Worm (Caenorhabditis elegans) whole organism, L3 larva: ENCODE data around the gene srbc-65.

Experiments
- ZK546.5 ChIP-seq: sonication (generic microtip); optimal IDR thresholded peaks from 2 replicates; lab custom pipeline; 2017; ENCODE audit warnings: missing biosample characterization, missing genetic modification characterization
- ama-1 ChIP-seq: fragments of 150-350 bp; optimal IDR thresholded peaks from 2 replicates; lab custom pipeline; 2018
- ceh-16 ChIP-seq: sonication (generic microtip); optimal IDR thresholded peaks from 2 replicates; lab custom pipeline; 2017; ENCODE audit warnings: missing biosample characterization, missing genetic modification characterization
- ceh-28 ChIP-seq: fragments of 150-350 bp; optimal IDR thresholded peaks from 2 replicates; lab custom pipeline; 2014; ENCODE audit warnings: missing biosample characterization, missing genetic modification reagents, missing genetic modification characterization
- ceh-82 ChIP-seq: fragments of 150-350 bp; optimal IDR thresholded peaks from 2 replicates; lab custom pipeline; 2014; ENCODE audit warnings: missing biosample characterization, missing genetic modification characterization
- ceh-9 ChIP-seq: sonication (generic microtip); optimal IDR thresholded peaks from 2 replicates; lab custom pipeline; 2018; ENCODE audit warnings: missing biosample characterization, missing genetic modification characterization
- daf-12 ChIP-seq: fragments of 150-350 bp; optimal IDR thresholded peaks from 2 replicates; lab custom pipeline; 2014; ENCODE audit warnings: missing biosample characterization, missing genetic modification reagents, missing genetic modification characterization
- egl-27 ChIP-seq: sonication (generic microtip); optimal IDR thresholded peaks from 4 replicates; lab custom pipeline; 2017; ENCODE audit warnings: missing biosample characterization, missing genetic modification reagents, missing genetic modification characterization
- elt-1 ChIP-seq: fragments of 150-350 bp; optimal IDR thresholded peaks from 2 replicates; lab custom pipeline; 2014; ENCODE audit warnings: missing biosample characterization, missing genetic modification characterization
- elt-2 ChIP-seq: sonication (generic microtip); optimal IDR thresholded peaks from 2 replicates; lab custom pipeline; 2016; ENCODE audit warnings: missing genetic modification reagents, mild to moderate bottlenecking, missing genetic modification characterization, missing compliant biosample characterization
- elt-3 ChIP-seq, 3 experiments: fragments of 150-350 bp in 1 of 3; sonication (generic microtip) in 2 of 3; optimal IDR thresholded peaks; 2 replicates in 2 of 3; 4 replicates in 1 of 3; lab custom pipeline; 2014 to 2017; ENCODE audit warnings: missing biosample characterization in 3 of 3, missing genetic modification characterization in 3 of 3
- eor-1 ChIP-seq, 2 experiments: fragments of 150-350 bp; optimal IDR thresholded peaks; 2 replicates each; lab custom pipeline; 2014 to 2018; ENCODE audit warnings: missing biosample characterization in 2 of 2, missing genetic modification characterization in 2 of 2
- fkh-2 ChIP-seq: fragments of 150-350 bp; optimal IDR thresholded peaks from 2 replicates; lab custom pipeline; 2014; ENCODE audit warnings: missing biosample characterization, missing genetic modification reagents, missing genetic modification characterization
- fos-1 ChIP-seq: fragments of 150-350 bp; optimal IDR thresholded peaks from 2 replicates; lab custom pipeline; 2014; ENCODE audit warnings: missing biosample characterization, missing genetic modification characterization
- hmg-11 ChIP-seq: sonication (generic microtip); optimal IDR thresholded peaks from 2 replicates; lab custom pipeline; 2016; ENCODE audit warnings: missing genetic modification characterization, missing compliant biosample characterization
- jun-1 ChIP-seq: fragments of 150-350 bp; optimal IDR thresholded peaks from 2 replicates; lab custom pipeline; 2014; ENCODE audit warnings: missing biosample characterization, missing genetic modification reagents, missing genetic modification characterization
- lin-39 ChIP-seq: fragments of 150-350 bp; optimal IDR thresholded peaks from 2 replicates; lab custom pipeline; 2018; ENCODE audit warnings: missing biosample characterization, missing genetic modification reagents, missing genetic modification characterization
- lsy-12 ChIP-seq: sonication (generic microtip); optimal IDR thresholded peaks from 2 replicates; lab custom pipeline; 2016; ENCODE audit warnings: mild to moderate bottlenecking, missing genetic modification characterization, missing compliant biosample characterization
- mdl-1 ChIP-seq: fragments of 150-350 bp; optimal IDR thresholded peaks from 2 replicates; lab custom pipeline; 2014; ENCODE audit warnings: missing biosample characterization, missing genetic modification characterization
- mml-1 ChIP-seq: fragments of 150-350 bp; sonication (generic microtip); optimal IDR thresholded peaks from 3 replicates; lab custom pipeline; 2014; ENCODE audit warnings: missing biosample characterization, missing genetic modification characterization
- nhr-11 ChIP-seq: fragments of 150-350 bp; optimal IDR thresholded peaks from 2 replicates; lab custom pipeline; 2014; ENCODE audit warnings: missing biosample characterization, missing genetic modification characterization
- nhr-12 ChIP-seq: fragments of 150-350 bp; optimal IDR thresholded peaks from 2 replicates; lab custom pipeline; 2014; ENCODE audit warnings: missing biosample characterization, missing genetic modification characterization
- nhr-23 ChIP-seq: fragments of 150-350 bp; optimal IDR thresholded peaks from 2 replicates; lab custom pipeline; 2014; ENCODE audit warnings: missing biosample characterization, missing genetic modification reagents, missing genetic modification characterization
- nhr-237 ChIP-seq: fragments of 150-350 bp; optimal IDR thresholded peaks from 2 replicates; lab custom pipeline; 2014; ENCODE audit warnings: missing biosample characterization, missing genetic modification characterization
- nhr-25 ChIP-seq: sonication (generic microtip); optimal IDR thresholded peaks from 2 replicates; lab custom pipeline; 2017; ENCODE audit warnings: missing biosample characterization, missing genetic modification characterization
- nhr-43 ChIP-seq: sonication (generic microtip); optimal IDR thresholded peaks from 2 replicates; lab custom pipeline; 2016; ENCODE audit warnings: mild to moderate bottlenecking, missing genetic modification characterization, missing compliant biosample characterization; ENCODE audit not compliant: poor library complexity, severe bottlenecking
- nhr-76 ChIP-seq: fragments of 150-350 bp; sonication (generic microtip); optimal IDR thresholded peaks from 5 replicates; lab custom pipeline; 2014; ENCODE audit warnings: missing biosample characterization, missing genetic modification characterization
- nhr-77 ChIP-seq: fragments of 150-350 bp; optimal IDR thresholded peaks from 2 replicates; lab custom pipeline; 2014; ENCODE audit warnings: missing biosample characterization, missing genetic modification characterization
- pqm-1 ChIP-seq: fragments of 150-350 bp; optimal IDR thresholded peaks from 2 replicates; lab custom pipeline; 2017; ENCODE audit warnings: missing biosample characterization, missing genetic modification characterization, inconsistent platforms
- sea-2 ChIP-seq: fragments of 150-350 bp; sonication (generic microtip); optimal IDR thresholded peaks from 4 replicates; lab custom pipeline; 2014; ENCODE audit warnings: missing biosample characterization, missing genetic modification reagents, missing genetic modification characterization
- skn-1 ChIP-seq: fragments of 150-350 bp; optimal IDR thresholded peaks from 2 replicates; lab custom pipeline; 2014; ENCODE audit warnings: missing biosample characterization, missing genetic modification characterization
- unc-39 ChIP-seq: sonication (generic microtip); optimal IDR thresholded peaks from 4 replicates; lab custom pipeline; 2017; ENCODE audit warnings: missing biosample characterization, missing genetic modification characterization
- unc-62 ChIP-seq: fragments of 150-350 bp; sonication (generic microtip); optimal IDR thresholded peaks from 4 replicates; lab custom pipeline; 2014; ENCODE audit warnings: missing biosample characterization, missing genetic modification reagents, missing genetic modification characterization
- zag-1 ChIP-seq: fragments of 150-350 bp; optimal IDR thresholded peaks from 2 replicates; lab custom pipeline; 2014; ENCODE audit warnings: missing biosample characterization, missing genetic modification characterization
- ztf-4 ChIP-seq: fragments of 150-350 bp; optimal IDR thresholded peaks from 2 replicates; lab custom pipeline; 2014; ENCODE audit warnings: missing biosample characterization, missing genetic modification characterization

Gene srbc-65

DNA sequence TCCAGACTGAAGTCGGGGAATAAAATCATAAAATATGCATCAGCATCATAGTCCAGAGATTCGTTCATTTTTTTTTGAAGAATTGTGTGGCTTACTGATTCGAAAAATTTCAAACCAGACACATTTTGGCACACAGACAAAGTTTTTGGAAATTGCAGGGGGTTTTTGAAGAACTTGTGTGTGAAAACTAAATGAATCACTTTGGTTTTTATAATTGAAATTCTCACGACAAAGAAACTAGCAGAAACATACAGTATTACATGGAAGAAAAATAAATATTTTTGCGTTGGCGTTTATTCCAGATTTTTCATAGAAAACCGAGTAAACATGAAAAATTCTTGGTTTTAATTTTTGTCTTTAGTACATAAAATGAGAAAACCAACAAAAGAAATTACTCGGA lies 28.5 kb upstream of the srbc-65 start, which contains the start of gene srw-34:
TSS of gene srw-34 (minus strand) at position 101 of the 400 bp plus-strand sequence.
- no peak for TF ChIP-seq nhr-12
- TF ChIP-seq nhr-43, result no peak
- TF ChIP-seq unc-39 (tag; lab: Kevin White, UChicago), result no peak
- TF ChIP-seq ztf-4 (tag; lab: Kevin White, UChicago), result no peak
- no peak for TF ChIP-seq ama-1 (lab: Kevin White, UChicago)
- no peak for TF ChIP-seq sea-2
- TF ChIP-seq, all 47 proteins: peak for 0

DNA sequence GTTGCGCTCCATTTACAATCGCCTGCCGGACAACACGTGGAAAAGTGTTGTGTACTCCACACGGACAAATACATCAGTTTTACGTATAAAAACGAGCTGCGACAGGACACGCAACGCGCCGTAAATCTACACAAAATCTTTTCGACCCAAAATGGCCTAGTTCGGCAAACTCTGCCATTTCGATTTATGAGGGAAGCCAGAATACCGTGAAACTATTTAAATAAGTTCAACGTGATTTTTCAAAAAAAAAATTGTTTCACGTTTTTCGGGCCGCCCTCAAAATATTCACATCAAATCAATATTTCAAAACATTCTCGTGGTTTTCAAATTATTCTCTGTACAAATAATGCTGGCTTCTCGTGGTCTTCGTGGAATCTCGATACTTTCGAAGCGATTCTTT lies 23.9 kb upstream of the srbc-65 start, which contains the start of gene F36D3.8:
TSS of gene F36D3.8 (plus strand) at position 301 of the 400 bp plus-strand sequence.
- no peak for TF ChIP-seq elt-1 (tag; lab: Kevin White, UChicago)
- no peak for TF ChIP-seq nhr-43
- no peak for TF ChIP-seq unc-62 (GFP tag; lab: Kevin White, UChicago)
- no peak for TF ChIP-seq egl-27 (tag; lab: Kevin White, UChicago)
- TF ChIP-seq fkh-2 (tag; lab: Kevin White, UChicago), result no peak
- no peak for TF ChIP-seq ceh-16 (tag; lab: Kevin White, UChicago)
- TF ChIP-seq nhr-11, result no peak
- no peak for TF ChIP-seq daf-12 (tag; lab: Kevin White, UChicago)
- TF ChIP-seq ztf-4 (tag; lab: Kevin White, UChicago), result no peak
- no peak for TF ChIP-seq pqm-1 (tag; lab: Kevin White, UChicago)
- TF ChIP-seq nhr-77 (tag; lab: Kevin White, UChicago), result no peak
- TF ChIP-seq fos-1 (tag; lab: Kevin White, UChicago), result no peak
- no peak for TF ChIP-seq ceh-82 (tag; lab: Kevin White, UChicago)
- TF ChIP-seq skn-1, result no peak
- TF ChIP-seq jun-1 (tag; lab: Kevin White, UChicago), result no peak

DNA sequence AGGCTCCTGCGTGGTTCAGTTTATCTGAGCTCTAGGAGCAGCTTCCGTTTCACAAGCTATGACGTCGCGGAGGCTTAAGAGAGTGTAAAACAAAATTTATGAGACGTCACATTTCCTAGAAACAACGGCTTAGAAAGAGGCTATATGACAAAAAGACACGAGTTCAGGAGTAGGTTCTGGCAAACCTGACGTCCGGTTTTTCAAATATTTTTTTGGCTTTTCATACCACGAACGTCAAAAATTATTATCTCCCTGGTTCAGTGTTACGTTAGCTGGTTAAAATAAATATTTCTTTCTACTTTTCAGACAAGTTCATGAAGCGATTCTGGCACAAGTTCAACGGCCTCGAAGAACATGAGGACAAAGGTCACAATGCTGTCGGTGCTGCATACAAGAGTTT lies 23.0 kb upstream of the srbc-65 start, which contains the start of gene F36D3.16:
TSS of gene F36D3.16 (plus strand) at position 301 of the 400 bp plus-strand sequence.
- no peak for TF ChIP-seq sea-2
- TF ChIP-seq hmg-11 (tag; lab: Kevin White, UChicago), result no peak
- no peak for TF ChIP-seq elt-2 (tag; lab: Kevin White, UChicago)
- TF ChIP-seq ZK546.5 (tag; lab: Kevin White, UChicago), result no peak

DNA sequence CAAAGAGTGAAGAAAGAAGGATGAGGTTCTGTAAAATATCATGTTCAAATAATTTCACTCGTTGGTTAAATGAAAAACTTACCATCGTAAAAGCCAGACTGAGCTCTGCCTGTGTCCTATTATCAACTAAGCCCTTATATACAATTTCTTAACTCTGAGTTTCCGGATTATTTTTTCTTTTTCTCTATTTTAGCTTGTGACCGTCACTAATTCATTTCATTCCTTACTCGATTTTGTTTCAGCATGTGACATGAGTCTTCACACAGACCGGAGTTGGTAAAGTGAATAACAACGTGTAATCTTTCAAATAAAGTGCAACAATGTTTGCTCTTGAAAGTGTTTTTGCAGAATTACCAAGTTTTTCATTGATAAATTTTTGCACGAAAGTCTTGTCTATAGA lies 16.8 kb upstream of the srbc-65 start, which contains the start of gene cpr-2:
TSS of gene cpr-2 (minus strand) at position 101 of the 400 bp plus-strand sequence.
- TF ChIP-seq skn-1 (no peak), mdl-1 (tag; lab: Kevin White, UChicago) (no peak), ceh-9 (tag; lab: Kevin White, UChicago) (no peak), jun-1 (tag; lab: Kevin White, UChicago) (no peak), fkh-2 (tag; lab: Kevin White, UChicago) (no peak), nhr-25 (no peak), eor-1 (tag; optimal IDR thresholded peaks at IDR 0.05; lab: Kevin White, UChicago) (no peak)
- TF ChIP-seq, all 47 proteins: peak for 0

DNA sequence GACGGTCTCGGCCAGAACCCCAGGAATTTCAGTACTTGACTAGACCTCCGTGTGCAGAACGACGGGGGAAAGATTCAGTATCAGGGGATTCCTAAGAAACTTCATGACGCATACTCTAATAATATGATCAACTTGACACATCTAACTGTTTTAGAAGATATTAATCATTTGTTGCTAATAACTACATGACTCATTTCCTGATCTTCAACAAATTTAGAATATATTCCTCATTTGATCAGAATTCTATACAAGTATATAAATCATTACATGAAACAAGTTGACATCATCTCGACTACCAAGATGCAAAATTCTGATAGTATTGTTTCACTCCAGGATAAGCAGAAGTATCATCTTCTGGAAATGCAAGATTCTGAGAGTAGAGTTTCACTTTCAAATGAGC lies 15.6 kb upstream of the srbc-65 start, which contains the start of gene Y32B12B.8:
TSS of gene Y32B12B.8 (plus strand) at position 301 of the 400 bp plus-strand sequence.
- no peak for TF ChIP-seq elt-3 (tag; optimal IDR thresholded peaks at IDR 0.05; lab: Kevin White, UChicago)
- TF ChIP-seq lin-39 (tag; lab: Kevin White, UChicago), result no peak
- no peak for TF ChIP-seq nhr-76 (tag; lab: Kevin White, UChicago)

DNA sequence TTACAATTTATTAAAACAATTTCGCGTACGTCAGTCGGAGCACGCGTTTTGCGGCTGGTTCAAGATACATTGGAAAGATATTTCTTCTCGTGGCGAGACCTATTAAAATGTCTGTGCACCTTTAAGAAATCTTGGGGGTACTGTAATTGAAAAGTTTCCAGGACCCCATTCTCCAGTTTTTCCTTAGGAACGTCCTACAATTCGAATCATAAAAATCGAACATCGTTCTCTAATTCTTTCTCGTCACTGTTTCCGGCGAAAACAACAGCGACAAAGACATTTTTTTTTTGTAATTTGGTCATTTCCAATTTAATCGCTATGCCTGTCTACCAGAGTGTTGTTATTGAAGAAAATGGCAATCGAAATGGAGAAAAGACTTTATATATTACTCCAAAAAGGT lies 14.1 kb upstream of the srbc-65 start, which contains the start of gene Y32B12B.1:
TSS of gene Y32B12B.1 (plus strand) at position 301 of the 400 bp plus-strand sequence.
- TF ChIP-seq ceh-28 (tag; lab: Kevin White, UChicago) (no peak), nhr-25 (no peak), sea-2 (no peak), pqm-1 (tag; lab: Kevin White, UChicago) (no peak), elt-2 (tag; lab: Kevin White, UChicago) (no peak), nhr-23 (tag; lab: Kevin White, UChicago) (no peak), egl-27 (tag; lab: Kevin White, UChicago) (no peak), ceh-82 (tag; lab: Kevin White, UChicago) (no peak), skn-1 (no peak), mml-1 (tag; lab: Kevin White, UChicago) (no peak), ztf-4 (tag; lab: Kevin White, UChicago) (no peak), hmg-11 (tag; lab: Kevin White, UChicago) (no peak), fkh-2 (tag; lab: Kevin White, UChicago) (no peak), lsy-12 (no peak), nhr-237 (tag; lab: Kevin White, UChicago) (no peak), zag-1 (tag; lab: Kevin White, UChicago) (no peak), elt-3 (tag; optimal IDR thresholded peaks at IDR 0.05; lab: Kevin White, UChicago) (no peak)
- TF ChIP-seq, all 47 proteins: peak for 0
